Worm (Caenorhabditis elegans) whole organism, late embryonic: ENCODE measurements around the gene K07D4.6.

ENCODE experiments used
- C08G9.2 ChIP-seq: sonication (generic microtip); optimal IDR thresholded peaks from 2 replicates; lab custom pipeline; 2016; ENCODE audit warnings: mild to moderate bottlenecking, missing genetic modification characterization, moderate library complexity, missing compliant biosample characterization
- ama-1 ChIP-seq: fragments of 150-350 bp; optimal IDR thresholded peaks from 2 replicates; lab custom pipeline; 2014
- ceh-19 ChIP-seq: fragments of 200-800 bp; sonication (Bioruptor generic); optimal IDR thresholded peaks from 2 replicates; lab custom pipeline; 2018; ENCODE audit warnings: mild to moderate bottlenecking, missing genetic modification characterization, missing compliant biosample characterization
- ceh-45 ChIP-seq: fragments of 200-800 bp; sonication (Bioruptor generic); IDR thresholded peaks from 2 replicates; pipeline ENCODE4 v1.3.6; 2022; ENCODE audit warnings: missing genetic modification reagents, missing genetic modification characterization, missing compliant biosample characterization
- ceh-6 ChIP-seq: fragments of 200-800 bp; sonication (Bioruptor generic); optimal IDR thresholded peaks from 2 replicates; lab custom pipeline; 2018; ENCODE audit warnings: mild to moderate bottlenecking, missing genetic modification characterization, missing compliant biosample characterization
- ceh-9 ChIP-seq: sonication (generic microtip); optimal IDR thresholded peaks from 2 replicates; lab custom pipeline; 2016; ENCODE audit warnings: mild to moderate bottlenecking, missing genetic modification characterization, inconsistent platforms, missing compliant biosample characterization
- dmd-4 ChIP-seq: sonication (generic microtip); optimal IDR thresholded peaks from 2 replicates; lab custom pipeline; 2016; ENCODE audit warnings: borderline replicate concordance, missing genetic modification characterization, missing compliant biosample characterization
- elt-4 ChIP-seq: sonication (generic microtip); optimal IDR thresholded peaks from 2 replicates; lab custom pipeline; 2016; ENCODE audit warnings: missing genetic modification characterization, missing compliant biosample characterization
- mec-3 ChIP-seq: sonication (generic microtip); optimal IDR thresholded peaks from 2 replicates; lab custom pipeline; 2016; ENCODE audit warnings: borderline replicate concordance, missing genetic modification characterization, missing compliant biosample characterization
- pag-3 ChIP-seq: sonication (generic microtip); optimal IDR thresholded peaks from 2 replicates; lab custom pipeline; 2016; ENCODE audit warnings: missing compliant biosample characterization, missing genetic modification characterization, borderline replicate concordance
- pha-4 ChIP-seq: fragments of 150-350 bp; optimal IDR thresholded peaks from 2 replicates; lab custom pipeline; 2018; ENCODE audit warnings: missing biosample characterization, missing genetic modification reagents, missing genetic modification characterization
- sox-2 ChIP-seq: fragments of 200-800 bp; sonication (Bioruptor generic); IDR thresholded peaks from 2 replicates; pipeline ENCODE4 v1.3.6; 2022; ENCODE audit warnings: missing genetic modification reagents, missing genetic modification characterization, missing compliant biosample characterization

DNA sequence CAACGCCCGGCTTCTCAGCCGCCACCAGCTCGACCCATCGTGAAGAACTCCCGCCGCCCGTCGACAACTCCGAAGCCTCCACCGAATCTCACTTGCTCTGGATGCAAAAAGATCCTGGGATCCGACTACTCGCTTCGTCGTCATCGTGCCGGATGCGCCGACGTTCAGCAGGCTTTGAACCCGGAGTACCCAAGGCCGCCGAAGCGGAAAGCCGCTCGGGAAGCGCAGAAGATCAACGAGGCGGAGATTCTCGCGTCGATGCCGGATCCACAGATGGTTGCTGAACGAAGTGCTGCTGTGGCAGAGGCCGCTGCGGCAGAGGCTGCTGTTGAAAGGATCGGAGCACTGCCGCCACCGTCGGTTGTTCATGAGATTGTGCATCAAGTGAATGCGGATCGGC, 49.7 kb downstream of the K07D4.6 start:
- TF ChIP-seq elt-4 (no peak), pha-4 (no peak), ceh-6 (GFP tag; lab: Kevin White, UChicago) (no peak), dmd-4 (tag; lab: Kevin White, UChicago) (no peak), ceh-9 (tag; lab: Kevin White, UChicago) (no peak), ceh-45 (GFP tag; lab: Robert Waterston, UW) (no peak), mec-3 (no peak), ama-1 (no peak), pag-3 (no peak), sox-2 (GFP tag; lab: Robert Waterston, UW) (no peak), C08G9.2 (tag; lab: Kevin White, UChicago) (no peak), ceh-19 (no peak)
